Worm (Caenorhabditis elegans): ENCODE results near the gene grl-26.

grl-26 gene

ce11 chrIV:273299-273698 is 49.3 kb downstream of the grl-26 start, which contains the start of gene srh-282:
TSS of gene srh-282 (minus strand) at chrIV:273399.
- TF ChIP-seq lin-11 (tag; optimal IDR thresholded peaks at IDR 0.05): no peak
- no peak for TF ChIP-seq blmp-1 (tag; optimal IDR thresholded peaks at IDR 0.05; ENCODE audit: insufficient read depth)
- no peak for TF ChIP-seq C34F6.9 (tag; optimal IDR thresholded peaks at IDR 0.05)
- no peak for TF ChIP-seq R02D3.7 (tag; optimal IDR thresholded peaks at IDR 0.05)
- no peak for TF ChIP-seq alr-1 (tag; optimal IDR thresholded peaks at IDR 0.05)
- TF ChIP-seq lin-13 (GFP tag; optimal IDR thresholded peaks at IDR 0.05): no peak
- no peak for TF ChIP-seq nhr-11 (tag; optimal IDR thresholded peaks at IDR 0.05)

Measured in whole organism, L2 larva.